Worm (Caenorhabditis elegans) whole organism, young adult: ENCODE results near the gene C31C9.7.

ENCODE experiments used
- B0035.1 ChIP-seq: sonication (generic microtip); optimal IDR thresholded peaks from 2 replicates; lab custom pipeline; 2016; ENCODE audit warnings: missing genetic modification characterization, mild to moderate bottlenecking, missing compliant biosample characterization, missing genotype, missing genetic modification reagents
- C06A6.2 ChIP-seq: fragments of 200-800 bp; sonication (Bioruptor generic); conservative IDR thresholded peaks from 2 replicates; pipeline ENCODE4 v1.3.6; 2022; ENCODE audit warnings: missing genetic modification characterization, missing compliant biosample characterization
- C17E4.6 ChIP-seq: fragments of 200-800 bp; sonication (Bioruptor generic); IDR thresholded peaks from 2 replicates; pipeline ENCODE4 v1.3.6; 2022; ENCODE audit warnings: missing genetic modification reagents, missing genetic modification characterization, missing compliant biosample characterization
- F39B2.1 ChIP-seq: fragments of 200-800 bp; sonication (Bioruptor generic); IDR thresholded peaks from 2 replicates; pipeline ENCODE4 v1.3.6; 2022; ENCODE audit warnings: missing genetic modification reagents, missing genetic modification characterization, missing compliant biosample characterization
- F57A8.1 ChIP-seq: fragments of 200-800 bp; sonication (Bioruptor generic); optimal IDR thresholded peaks from 2 replicates; lab custom pipeline; 2018; ENCODE audit warnings: mild to moderate bottlenecking, missing genetic modification characterization, moderate library complexity, missing compliant biosample characterization
- F57C9.4 ChIP-seq: sonication (generic microtip); optimal IDR thresholded peaks from 2 replicates; lab custom pipeline; 2017; ENCODE audit warnings: mild to moderate bottlenecking, missing genetic modification characterization, missing compliant biosample characterization
- Y53F4B.3 ChIP-seq: fragments of 200-800 bp; sonication (Bioruptor generic); IDR thresholded peaks from 2 replicates; pipeline ENCODE4 v1.3.6; 2022; ENCODE audit warnings: missing genetic modification reagents, missing genetic modification characterization, missing compliant biosample characterization
- aptf-2 ChIP-seq: fragments of 200-800 bp; sonication (Bioruptor generic); conservative IDR thresholded peaks from 2 replicates; pipeline ENCODE4 v1.3.6; 2022; ENCODE audit warnings: missing genetic modification reagents, missing genetic modification characterization, missing compliant biosample characterization
- aptf-3 ChIP-seq: fragments of 200-800 bp; sonication (Bioruptor generic); IDR thresholded peaks from 2 replicates; pipeline ENCODE4 v1.3.6; 2022; ENCODE audit warnings: missing genetic modification characterization, missing compliant biosample characterization
- athp-1 ChIP-seq: sonication (generic microtip); optimal IDR thresholded peaks from 2 replicates; lab custom pipeline; 2017; ENCODE audit warnings: mild to moderate bottlenecking, missing genetic modification characterization, missing compliant biosample characterization
- attf-3 ChIP-seq: fragments of 200-800 bp; sonication (Bioruptor generic); conservative IDR thresholded peaks from 2 replicates; pipeline ENCODE4 v1.3.6; 2022; ENCODE audit warnings: missing genetic modification reagents, missing genetic modification characterization, missing compliant biosample characterization
- bed-2 ChIP-seq: fragments of 200-800 bp; sonication (Bioruptor generic); IDR thresholded peaks from 2 replicates; pipeline ENCODE4 v1.3.6; 2022; ENCODE audit warnings: missing genetic modification reagents, missing genetic modification characterization, missing compliant biosample characterization
- ccch-3 ChIP-seq: fragments of 200-800 bp; sonication (Bioruptor generic); optimal IDR thresholded peaks from 2 replicates; lab custom pipeline; 2018; ENCODE audit warnings: mild to moderate bottlenecking, missing genetic modification characterization, missing compliant biosample characterization
- cebp-2 ChIP-seq: fragments of 200-800 bp; sonication (Bioruptor generic); IDR thresholded peaks from 2 replicates; pipeline ENCODE4 v1.3.6; 2022; ENCODE audit warnings: missing genetic modification characterization, missing compliant biosample characterization
- ceh-27 ChIP-seq: fragments of 200-800 bp; sonication (Bioruptor generic); optimal IDR thresholded peaks from 2 replicates; lab custom pipeline; 2018; ENCODE audit warnings: mild to moderate bottlenecking, missing genetic modification characterization, moderate library complexity, missing compliant biosample characterization
- chd-7 ChIP-seq: sonication (generic microtip); optimal IDR thresholded peaks from 2 replicates; lab custom pipeline; 2016; ENCODE audit warnings: mild to moderate bottlenecking, missing genetic modification characterization, moderate library complexity, missing compliant biosample characterization
- dpff-1 ChIP-seq: sonication (generic microtip); optimal IDR thresholded peaks from 2 replicates; lab custom pipeline; 2017; ENCODE audit warnings: mild to moderate bottlenecking, missing genetic modification characterization, missing compliant biosample characterization
- efl-1 ChIP-seq: fragments of 150-350 bp; optimal IDR thresholded peaks from 2 replicates; lab custom pipeline; 2014; ENCODE audit warnings: missing biosample characterization, missing genetic modification reagents, missing genetic modification characterization
- egl-44 ChIP-seq: fragments of 200-800 bp; sonication (Bioruptor generic); IDR thresholded peaks from 2 replicates; pipeline ENCODE4 v1.3.6; 2022; ENCODE audit warnings: missing genetic modification reagents, missing genetic modification characterization, missing compliant biosample characterization
- hrde-1 ChIP-seq: sonication (generic microtip); optimal IDR thresholded peaks from 2 replicates; lab custom pipeline; 2016; ENCODE audit warnings: missing genetic modification characterization, mild to moderate bottlenecking, missing compliant biosample characterization, moderate library complexity, missing genotype, missing genetic modification reagents, borderline replicate concordance
- let-607 ChIP-seq, 2 experiments: fragments of 200-800 bp in 1 of 2; sonication (Bioruptor generic) in 1 of 2; sonication (generic microtip) in 1 of 2; optimal IDR thresholded peaks; 2 replicates each; lab custom pipeline; 2016 to 2018; ENCODE audit warnings: mild to moderate bottlenecking in 2 of 2, missing compliant biosample characterization in 2 of 2, missing genetic modification characterization in 2 of 2, moderate library complexity in 2 of 2, missing genotype in 1 of 2
- lin-26 ChIP-seq: fragments of 200-800 bp; sonication (Bioruptor generic); IDR thresholded peaks from 2 replicates; pipeline ENCODE4 v1.3.6; 2022; ENCODE audit warnings: missing genetic modification reagents, missing genetic modification characterization, missing compliant biosample characterization
- lin-35 ChIP-seq, 3 experiments: fragments of 150-350 bp in 2 of 3; sonication (generic microtip) in 1 of 3; optimal IDR thresholded peaks; 2 replicates each; lab custom pipeline; 2014 to 2018; ENCODE audit warnings: missing biosample characterization in 3 of 3, missing genetic modification characterization in 3 of 3, missing genetic modification reagents in 3 of 3
- lin-40 ChIP-seq: sonication (generic microtip); optimal IDR thresholded peaks from 2 replicates; lab custom pipeline; 2016; ENCODE audit warnings: missing genetic modification characterization, mild to moderate bottlenecking, missing compliant biosample characterization, missing genotype, missing genetic modification reagents
- lir-1 ChIP-seq: fragments of 200-800 bp; sonication (Bioruptor generic); conservative IDR thresholded peaks from 2 replicates; pipeline ENCODE4 v1.3.6; 2022; ENCODE audit warnings: missing genetic modification reagents, missing genetic modification characterization, missing compliant biosample characterization
- madf-6 ChIP-seq: fragments of 200-800 bp; sonication (Bioruptor generic); IDR thresholded peaks from 2 replicates; pipeline ENCODE4 v1.3.6; 2022; ENCODE audit warnings: missing genetic modification reagents, missing genetic modification characterization, missing compliant biosample characterization
- madf-8 ChIP-seq: fragments of 200-800 bp; sonication (Bioruptor generic); conservative IDR thresholded peaks from 2 replicates; pipeline ENCODE4 v1.3.6; 2022; ENCODE audit warnings: missing genetic modification reagents, missing genetic modification characterization, missing compliant biosample characterization
- mcd-1 ChIP-seq: fragments of 200-800 bp; sonication (Bioruptor generic); IDR thresholded peaks from 2 replicates; pipeline ENCODE4 v1.3.6; 2022; ENCODE audit warnings: missing genetic modification reagents, missing genetic modification characterization, missing compliant biosample characterization
- mxl-1 ChIP-seq: sonication (generic microtip); optimal IDR thresholded peaks from 2 replicates; lab custom pipeline; 2016; ENCODE audit warnings: missing genetic modification characterization, missing compliant biosample characterization
- nhr-120 ChIP-seq: fragments of 200-800 bp; sonication (Bioruptor generic); IDR thresholded peaks from 2 replicates; pipeline ENCODE4 v1.3.6; 2022; ENCODE audit warnings: missing genetic modification characterization, missing compliant biosample characterization
- nhr-27 ChIP-seq: fragments of 200-800 bp; sonication (Bioruptor generic); optimal IDR thresholded peaks from 2 replicates; lab custom pipeline; 2018; ENCODE audit warnings: mild to moderate bottlenecking, missing genetic modification characterization, moderate library complexity, missing compliant biosample characterization
- pbrm-1 ChIP-seq: fragments of 200-800 bp; sonication (Bioruptor generic); IDR thresholded peaks from 2 replicates; pipeline ENCODE4 v1.3.6; 2022; ENCODE audit warnings: missing genetic modification reagents, missing genetic modification characterization, missing compliant biosample characterization
- repo-1 ChIP-seq: sonication (generic microtip); optimal IDR thresholded peaks from 2 replicates; lab custom pipeline; 2017; ENCODE audit warnings: mild to moderate bottlenecking, missing genetic modification characterization, missing compliant biosample characterization
- rpc-1 ChIP-seq, 2 experiments: fragments of 150-350 bp in 1 of 2; sonication (generic microtip) in 1 of 2; optimal IDR thresholded peaks; 2 replicates each; lab custom pipeline; 2014 to 2018; ENCODE audit warnings: missing biosample characterization in 1 of 2, missing genetic modification characterization in 1 of 2, missing genetic modification reagents in 1 of 2, missing genotype in 1 of 2
- sdz-38 ChIP-seq: sonication (generic microtip); optimal IDR thresholded peaks from 2 replicates; lab custom pipeline; 2016; ENCODE audit warnings: missing genotype, missing genetic modification characterization, missing compliant biosample characterization
- sea-2 ChIP-seq: fragments of 200-800 bp; sonication (Bioruptor generic); IDR thresholded peaks from 2 replicates; pipeline ENCODE4 v1.3.6; 2022; ENCODE audit warnings: missing genetic modification characterization, missing compliant biosample characterization
- snpc-3.4 ChIP-seq: sonication (generic microtip); optimal IDR thresholded peaks from 2 replicates; lab custom pipeline; 2017; ENCODE audit warnings: missing genetic modification characterization, mild to moderate bottlenecking, missing compliant biosample characterization, antibody characterized with exemption, moderate library complexity, missing genotype, missing genetic modification reagents
- snpc-4 ChIP-seq, 5 experiments: fragments of 150-350 bp in 1 of 5; sonication (generic microtip) in 4 of 5; optimal IDR thresholded peaks; 2 replicates each; lab custom pipeline; 2014 to 2018; ENCODE audit warnings: missing genetic modification characterization in 5 of 5, missing biosample characterization in 3 of 5, antibody characterized with exemption in 2 of 5, mild to moderate bottlenecking in 2 of 5, missing compliant biosample characterization in 2 of 5, missing genotype in 2 of 5, moderate library complexity in 2 of 5, missing genetic modification reagents in 1 of 5
- somi-1 ChIP-seq: fragments of 200-800 bp; sonication (Bioruptor generic); optimal IDR thresholded peaks from 2 replicates; lab custom pipeline; 2018; ENCODE audit warnings: mild to moderate bottlenecking, missing genetic modification characterization, missing compliant biosample characterization
- tbp1 ChIP-seq: fragments of 200-800 bp; sonication (Bioruptor generic); optimal IDR thresholded peaks from 2 replicates; lab custom pipeline; 2018; ENCODE audit warnings: mild to moderate bottlenecking, missing genetic modification characterization, missing compliant biosample characterization
- zfh-2 ChIP-seq: fragments of 200-800 bp; sonication (Bioruptor generic); conservative IDR thresholded peaks from 2 replicates; pipeline ENCODE4 v1.3.6; 2022; ENCODE audit warnings: missing genetic modification reagents, missing genetic modification characterization, missing compliant biosample characterization
- ztf-26 ChIP-seq: sonication (generic microtip); optimal IDR thresholded peaks from 2 replicates; lab custom pipeline; 2017; ENCODE audit warnings: missing genetic modification characterization, missing compliant biosample characterization

The C31C9.7 gene

ce11 chrII:13679775-13680320, 10.9 kb downstream of the C31C9.7 start:
- TF ChIP-seq ztf-26 (tag; lab: Kevin White, UChicago), result peak; percentile 24
- peak; percentile 33 for TF ChIP-seq lin-40
- no peak for TF ChIP-seq rpc-1 (optimal IDR thresholded peaks at IDR 0.05; lab: Kevin White, UChicago)
- TF ChIP-seq rpc-1 (tag; optimal IDR thresholded peaks at IDR 0.05; lab: Kevin White, UChicago), result no peak
- TF ChIP-seq, all 124 proteins: peak for 2

ce11 chrII:13681063-13681462, 12.2 kb downstream of the C31C9.7 start:
- TF ChIP-seq B0035.1 (tag; lab: Kevin White, UChicago) (no peak), dpff-1 (tag; lab: Kevin White, UChicago) (no peak), chd-7 (tag; lab: Kevin White, UChicago) (no peak), Y53F4B.3 (GFP tag; lab: Robert Waterston, UW) (no peak), C17E4.6 (GFP tag; lab: Robert Waterston, UW) (no peak), ceh-27 (GFP tag; lab: Kevin White, UChicago) (peak; percentile 7), sdz-38 (no peak), C06A6.2 (GFP tag; lab: Robert Waterston, UW) (no peak), somi-1 (peak; percentile 21), F39B2.1 (GFP tag; lab: Robert Waterston, UW) (no peak), hrde-1 (tag; lab: Kevin White, UChicago) (no peak), lin-26 (GFP tag; lab: Robert Waterston, UW) (0 out of 2 replicates have a peak, but pooled peaks have one; percentile 41), nhr-120 (GFP tag; lab: Robert Waterston, UW) (no peak), mxl-1 (tag; lab: Kevin White, UChicago) (no peak), pbrm-1 (GFP tag; lab: Robert Waterston, UW) (no peak), egl-44 (no peak), lir-1 (GFP tag; lab: Robert Waterston, UW) (no peak), snpc-4 (GFP tag; optimal IDR thresholded peaks at IDR 0.05; lab: Kevin White, UChicago) (no peak), snpc-4 (tag; optimal IDR thresholded peaks at IDR 0.05; lab: Kevin White, UChicago) (no peak), efl-1 (no peak), nhr-27 (tag; lab: Kevin White, UChicago) (no peak), ztf-26 (tag; lab: Kevin White, UChicago) (peak; percentile 40), mcd-1 (no peak), athp-1 (tag; lab: Kevin White, UChicago) (no peak), F57C9.4 (no peak), ccch-3 (GFP tag; lab: Kevin White, UChicago) (no peak), snpc-3.4 (tag; lab: Kevin White, UChicago) (no peak), lin-40 (peak; percentile 49), aptf-2 (GFP tag; lab: Robert Waterston, UW) (no peak), attf-3 (GFP tag; lab: Robert Waterston, UW) (no peak)
- TF ChIP-seq, all 124 proteins: peak for 5

ce11 chrII:13685581-13685980, 16.7 kb downstream of the C31C9.7 start:
- TF ChIP-seq zfh-2 (GFP tag; lab: Robert Waterston, UW), result peak; percentile 62
- TF ChIP-seq sea-2 (GFP tag; lab: Robert Waterston, UW), result no peak
- no peak for TF ChIP-seq cebp-2 (GFP tag; lab: Robert Waterston, UW)

- TF ChIP-seq let-607 (tag; optimal IDR thresholded peaks at IDR 0.05; lab: Kevin White, UChicago) (no peak), madf-6 (GFP tag; lab: Robert Waterston, UW) (peak; percentile 57; the same call in 1 of the 2 replicates), Y53F4B.3 (GFP tag; lab: Robert Waterston, UW) (no peak), sea-2 (GFP tag; lab: Robert Waterston, UW) (no peak), nhr-27 (tag; lab: Kevin White, UChicago) (no peak), snpc-4 (GFP tag; optimal IDR thresholded peaks at IDR 0.05; lab: Kevin White, UChicago) (no peak), snpc-4 (tag; optimal IDR thresholded peaks at IDR 0.05; lab: Kevin White, UChicago) (peak in 1 of 4 experiments; percentile 8), tbp1 (no peak), lin-26 (GFP tag; lab: Robert Waterston, UW) (no peak), F57A8.1 (GFP tag; lab: Kevin White, UChicago) (no peak), repo-1 (tag; lab: Kevin White, UChicago) (no peak), C06A6.2 (GFP tag; lab: Robert Waterston, UW) (no peak), sdz-38 (no peak), aptf-3 (GFP tag; lab: Robert Waterston, UW) (no peak), egl-44 (no peak), bed-2 (GFP tag; lab: Robert Waterston, UW) (no peak), madf-8 (GFP tag; lab: Robert Waterston, UW) (peak; percentile 18; the same call in 1 of the 2 replicates), lin-35 (GFP tag; optimal IDR thresholded peaks at IDR 0.05; lab: Kevin White, UChicago) (no peak)
Measured at ce11 chrII:13694712-13695111, 25.8 kb downstream of the C31C9.7 start, which contains the start of gene rpoa-1. rpoa-1 (minus strand) TSS chrII:13694795.
